Fruit fly (Drosophila melanogaster) ovary, adult (tissue): Measurements from ENCODE around the gene CG14137.
A peak's percentile ranks its signal among the peaks of the same experiment; 100 is the strongest.

ENCODE experiments used
- CG17801 ChIP-seq: fragments of 200-800 bp; optimal IDR thresholded peaks from 2 replicates; lab custom pipeline; 2019; ENCODE audit warnings: missing biosample characterization, mild to moderate bottlenecking, missing genetic modification characterization, moderate library complexity; ENCODE audit not compliant: partially characterized antibody

Gene CG14137

dm6 chr3L:11554796-11555195 lies 45.1 kb downstream of the CG14137 start:
- TF ChIP-seq CG17801 (GFP tag; lab: Kevin White, UChicago): no peak

dm6 chr3L:11554338-11554737 lies 45.5 kb downstream of the CG14137 start:
- peak; percentile 68 for TF ChIP-seq CG17801 (GFP tag; lab: Kevin White, UChicago)

- TF ChIP-seq CG17801 (GFP tag; lab: Kevin White, UChicago): no peak
Measured at dm6 chr3L:11553672-11554068, 46.2 kb downstream of the CG14137 start.

dm6 chr3L:11552996-11553671 lies 46.7 kb downstream of the CG14137 start:
- TF ChIP-seq CG17801 (GFP tag; lab: Kevin White, UChicago): peak; percentile 72

dm6 chr3L:11551949-11552348 lies 47.9 kb downstream of the CG14137 start:
- TF ChIP-seq CG17801 (GFP tag; lab: Kevin White, UChicago): no peak

- no peak for TF ChIP-seq CG17801 (GFP tag; lab: Kevin White, UChicago)
Measured at dm6 chr3L:11550359-11551056, 49.4 kb downstream of the CG14137 start.
